Worm (Caenorhabditis elegans) whole organism, L1 larva: ENCODE measurements around the gene R01E6.7.
A peak's percentile ranks its signal among the peaks of the same experiment; 100 is the strongest.

ENCODE experiments used
- Y116A8C.19 ChIP-seq: sonication (generic microtip); optimal IDR thresholded peaks from 2 replicates; lab custom pipeline; 2016; ENCODE audit warnings: missing compliant biosample characterization, missing genetic modification characterization, borderline replicate concordance
- alr-1 ChIP-seq: fragments of 200-800 bp; sonication (Bioruptor generic); optimal IDR thresholded peaks from 2 replicates; lab custom pipeline; 2018; ENCODE audit warnings: borderline replicate concordance, mild to moderate bottlenecking, missing genetic modification characterization, missing compliant biosample characterization
- ceh-63 ChIP-seq: fragments of 200-800 bp; sonication (Bioruptor generic); optimal IDR thresholded peaks from 2 replicates; lab custom pipeline; 2018; ENCODE audit warnings: mild to moderate bottlenecking, missing genetic modification characterization, missing compliant biosample characterization
- ceh-8 ChIP-seq: fragments of 200-800 bp; sonication (Bioruptor generic); optimal IDR thresholded peaks from 2 replicates; lab custom pipeline; 2018; ENCODE audit warnings: mild to moderate bottlenecking, missing genetic modification characterization, moderate library complexity, missing compliant biosample characterization
- ceh-90 ChIP-seq: sonication (generic microtip); optimal IDR thresholded peaks from 2 replicates; lab custom pipeline; 2016; ENCODE audit warnings: missing genetic modification characterization, missing compliant biosample characterization
- ces-1 ChIP-seq: fragments of 150-350 bp; optimal IDR thresholded peaks from 2 replicates; lab custom pipeline; 2014; ENCODE audit warnings: missing biosample characterization, missing genetic modification reagents, missing genetic modification characterization
- dpl-1 ChIP-seq, 3 experiments: fragments of 150-350 bp in 2 of 3; sonication (generic microtip) in 1 of 3; optimal IDR thresholded peaks; 2 replicates each; lab custom pipeline; 2014 to 2017; ENCODE audit warnings: missing biosample characterization in 3 of 3, missing genetic modification characterization in 3 of 3, missing genetic modification reagents in 3 of 3
- efl-1 ChIP-seq, 4 experiments: fragments of 150-350 bp; optimal IDR thresholded peaks in 3 of 4; peaks in 1 of 4; 1 replicate in 1 of 4; 2 replicates in 3 of 4; lab custom pipeline; 2014; ENCODE audit warnings: missing biosample characterization in 2 of 4, missing genetic modification characterization in 2 of 4, missing genetic modification reagents in 2 of 4
- egl-27 ChIP-seq, 2 experiments: fragments of 150-350 bp in 1 of 2; sonication (generic microtip); optimal IDR thresholded peaks; 3 replicates each; lab custom pipeline; 2017 to 2018; ENCODE audit warnings: missing biosample characterization in 2 of 2, missing genetic modification characterization in 2 of 2, missing genetic modification reagents in 2 of 2
- fkh-8 ChIP-seq: sonication (generic microtip); optimal IDR thresholded peaks from 2 replicates; lab custom pipeline; 2016; ENCODE audit warnings: mild to moderate bottlenecking, missing genetic modification characterization, missing compliant biosample characterization
- grh-1 ChIP-seq: fragments of 200-800 bp; sonication (Bioruptor generic); IDR thresholded peaks from 2 replicates; pipeline ENCODE4 v1.3.6; 2022; ENCODE audit warnings: missing genetic modification reagents, missing genetic modification characterization, missing compliant biosample characterization
- irx-1 ChIP-seq: sonication (generic microtip); optimal IDR thresholded peaks from 2 replicates; lab custom pipeline; 2016; ENCODE audit warnings: missing genetic modification characterization, missing compliant biosample characterization
- jun-1 ChIP-seq: fragments of 150-350 bp; optimal IDR thresholded peaks from 2 replicates; lab custom pipeline; 2014; ENCODE audit warnings: missing biosample characterization, missing genetic modification reagents, missing genetic modification characterization
- lin-14 ChIP-seq: fragments of 200-800 bp; sonication (Bioruptor generic); optimal IDR thresholded peaks from 2 replicates; lab custom pipeline; 2018; ENCODE audit warnings: mild to moderate bottlenecking, missing genetic modification characterization, moderate library complexity, missing compliant biosample characterization
- lin-35 ChIP-seq, 2 experiments: fragments of 150-350 bp; optimal IDR thresholded peaks; 2 replicates each; lab custom pipeline; 2014; ENCODE audit warnings: missing biosample characterization in 2 of 2, missing genetic modification characterization in 2 of 2, missing genetic modification reagents in 2 of 2
- lin-39 ChIP-seq: fragments of 150-350 bp; optimal IDR thresholded peaks from 2 replicates; lab custom pipeline; 2014; ENCODE audit warnings: missing biosample characterization, missing genetic modification reagents, missing genetic modification characterization
- lir-3 ChIP-seq: sonication (generic microtip); optimal IDR thresholded peaks from 2 replicates; lab custom pipeline; 2016; ENCODE audit warnings: mild to moderate bottlenecking, missing genetic modification characterization, moderate library complexity, missing compliant biosample characterization; ENCODE audit not compliant: poor library complexity
- mab-9 ChIP-seq: fragments of 200-800 bp; sonication (Bioruptor generic); IDR thresholded peaks from 2 replicates; pipeline ENCODE4 v1.3.6; 2022; ENCODE audit warnings: missing genetic modification reagents, missing genetic modification characterization, missing compliant biosample characterization
- mep-1 ChIP-seq: fragments of 150-350 bp; optimal IDR thresholded peaks from 2 replicates; lab custom pipeline; 2014; ENCODE audit warnings: missing biosample characterization, missing genetic modification characterization
- nhr-12 ChIP-seq: sonication (generic microtip); optimal IDR thresholded peaks from 2 replicates; lab custom pipeline; 2017; ENCODE audit warnings: missing biosample characterization, missing genetic modification characterization
- nhr-19 ChIP-seq: fragments of 200-800 bp; sonication (Bioruptor generic); conservative IDR thresholded peaks from 2 replicates; pipeline ENCODE4 v1.3.6; 2022; ENCODE audit warnings: missing genetic modification characterization, missing compliant biosample characterization
- nhr-237 ChIP-seq: fragments of 150-350 bp; optimal IDR thresholded peaks from 2 replicates; lab custom pipeline; 2014; ENCODE audit warnings: missing biosample characterization, missing genetic modification characterization
- nhr-47 ChIP-seq: sonication (generic microtip); optimal IDR thresholded peaks from 2 replicates; lab custom pipeline; 2016; ENCODE audit warnings: mild to moderate bottlenecking, missing genetic modification characterization, moderate library complexity, missing compliant biosample characterization
- nhr-71 ChIP-seq: sonication (generic microtip); optimal IDR thresholded peaks from 2 replicates; lab custom pipeline; 2016; ENCODE audit warnings: mild to moderate bottlenecking, missing genetic modification characterization, moderate library complexity, missing compliant biosample characterization
- nhr-85 ChIP-seq: sonication (generic microtip); peaks from one replicate; lab custom pipeline; 2016; ENCODE audit warnings: missing genetic modification characterization, inconsistent platforms, missing compliant biosample characterization
- nhr-90 ChIP-seq: sonication (generic microtip); optimal IDR thresholded peaks from 2 replicates; lab custom pipeline; 2016; ENCODE audit warnings: mild to moderate bottlenecking, missing genetic modification characterization, missing compliant biosample characterization; ENCODE audit not compliant: poor library complexity
- pag-3 ChIP-seq: sonication (generic microtip); optimal IDR thresholded peaks from 2 replicates; lab custom pipeline; 2017; ENCODE audit warnings: missing genetic modification characterization, mild to moderate bottlenecking, missing compliant biosample characterization, antibody characterized with exemption, borderline replicate concordance; ENCODE audit not compliant: insufficient read depth
- pqm-1 ChIP-seq: sonication (generic microtip); optimal IDR thresholded peaks from 3 replicates; lab custom pipeline; 2017; ENCODE audit warnings: missing biosample characterization, missing genetic modification characterization
- rnt-1 ChIP-seq: sonication (generic microtip); optimal IDR thresholded peaks from 2 replicates; lab custom pipeline; 2016; ENCODE audit warnings: mild to moderate bottlenecking, missing genetic modification characterization, moderate library complexity, missing compliant biosample characterization
- snpc-4 ChIP-seq: fragments of 150-350 bp; optimal IDR thresholded peaks from 2 replicates; lab custom pipeline; 2014; ENCODE audit warnings: missing biosample characterization, missing genetic modification characterization
- tbx-2 ChIP-seq: sonication (generic microtip); optimal IDR thresholded peaks from 2 replicates; lab custom pipeline; 2016; ENCODE audit warnings: missing genetic modification characterization, missing compliant biosample characterization
- unc-86 ChIP-seq: sonication (generic microtip); optimal IDR thresholded peaks from 2 replicates; lab custom pipeline; 2016; ENCODE audit warnings: missing genetic modification characterization, missing compliant biosample characterization
- unc-98 ChIP-seq: fragments of 200-800 bp; sonication (Bioruptor generic); IDR thresholded peaks from 2 replicates; pipeline ENCODE4 v1.3.6; 2022; ENCODE audit warnings: missing genetic modification characterization, missing compliant biosample characterization
- vab-15 ChIP-seq: sonication (generic microtip); optimal IDR thresholded peaks from 2 replicates; lab custom pipeline; 2017; ENCODE audit warnings: missing genotype, mild to moderate bottlenecking, missing genetic modification characterization, missing compliant biosample characterization
- xbp-1 ChIP-seq: sonication (generic microtip); optimal IDR thresholded peaks from 2 replicates; lab custom pipeline; 2016; ENCODE audit warnings: missing genetic modification characterization, missing compliant biosample characterization
- ztf-11 ChIP-seq, 2 experiments: sonication (generic microtip); optimal IDR thresholded peaks; 2 replicates each; lab custom pipeline; 2016 to 2017; ENCODE audit warnings: missing genetic modification characterization in 2 of 2, missing biosample characterization in 1 of 2, missing compliant biosample characterization in 1 of 2
- ztf-4 ChIP-seq: fragments of 150-350 bp; optimal IDR thresholded peaks from 2 replicates; lab custom pipeline; 2014; ENCODE audit warnings: missing biosample characterization, missing genetic modification characterization

Gene R01E6.7

DNA sequence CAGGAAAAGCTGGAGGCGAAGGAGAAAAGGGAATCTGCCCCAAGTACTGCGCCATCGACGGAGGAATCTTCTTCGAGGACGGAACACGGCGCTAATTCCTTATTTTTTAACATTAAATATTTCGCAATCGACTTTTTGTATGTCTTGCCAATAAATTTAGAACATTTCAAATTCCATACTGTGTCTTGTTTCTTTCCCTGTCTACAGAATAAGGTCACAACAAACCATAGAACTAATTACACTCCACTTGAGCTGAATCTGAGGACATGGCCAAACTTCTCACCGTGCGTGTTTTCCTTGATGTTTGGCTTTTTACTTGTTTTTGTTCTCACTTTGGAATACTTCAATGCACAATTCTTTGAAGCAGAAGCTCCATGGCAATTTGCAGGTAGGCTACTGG, 22.6 kb upstream of the R01E6.7 start, which contains the start of gene F54B11.4:
Gene F54B11.4, plus strand, starts transcription at position 301 of the 400 bp plus-strand sequence.
- TF ChIP-seq xbp-1 (tag; lab: Kevin White, UChicago) = no peak

ce11 chrX:13591953-13592352, 22.2 kb upstream of the R01E6.7 start:
- TF ChIP-seq ceh-8 = peak; percentile 35
- no peak for TF ChIP-seq ceh-90
- TF ChIP-seq, all 84 proteins: peak for 1

ce11 chrX:13591175-13591574, 21.4 kb upstream of the R01E6.7 start, which contains the start of gene col-44:
Gene col-44, plus strand, starts transcription at chrX:13591475.
- TF ChIP-seq snpc-4 (no peak), nhr-12 (tag; lab: Kevin White, UChicago) (no peak), nhr-237 (tag; lab: Kevin White, UChicago) (no peak), unc-86 (tag; lab: Kevin White, UChicago) (no peak), vab-15 (tag; lab: Kevin White, UChicago) (no peak), ces-1 (GFP tag; lab: Kevin White, UChicago) (no peak), unc-98 (GFP tag; lab: Robert Waterston, UW) (no peak), jun-1 (no peak)

- TF ChIP-seq nhr-47 (tag; lab: Kevin White, UChicago) = no peak
- 0 out of 2 replicates have a peak, but pooled peaks have one; percentile 17 for TF ChIP-seq grh-1 (GFP tag; lab: Robert Waterston, UW)
- TF ChIP-seq pqm-1 (tag; lab: Kevin White, UChicago) = no peak
Measured at ce11 chrX:13590688-13591087, 20.9 kb upstream of the R01E6.7 start.

- TF ChIP-seq pag-3 (tag; lab: Kevin White, UChicago) = no peak
- TF ChIP-seq ztf-4 (tag; lab: Kevin White, UChicago) = no peak
- TF ChIP-seq efl-1 (optimal IDR thresholded peaks at IDR 0.05; lab: Kevin White, UChicago) = no peak
- peak in 1 of 2 experiments; percentile 80 for TF ChIP-seq efl-1 (GFP tag; optimal IDR thresholded peaks at IDR 0.05 in 1 of 2; lab: Kevin White, UChicago)
- TF ChIP-seq, all 84 proteins: peak for 1
Measured at ce11 chrX:13589735-13590134, 20.0 kb upstream of the R01E6.7 start, which contains the start of gene col-9. Gene col-9, plus strand, starts transcription at chrX:13590035.

DNA sequence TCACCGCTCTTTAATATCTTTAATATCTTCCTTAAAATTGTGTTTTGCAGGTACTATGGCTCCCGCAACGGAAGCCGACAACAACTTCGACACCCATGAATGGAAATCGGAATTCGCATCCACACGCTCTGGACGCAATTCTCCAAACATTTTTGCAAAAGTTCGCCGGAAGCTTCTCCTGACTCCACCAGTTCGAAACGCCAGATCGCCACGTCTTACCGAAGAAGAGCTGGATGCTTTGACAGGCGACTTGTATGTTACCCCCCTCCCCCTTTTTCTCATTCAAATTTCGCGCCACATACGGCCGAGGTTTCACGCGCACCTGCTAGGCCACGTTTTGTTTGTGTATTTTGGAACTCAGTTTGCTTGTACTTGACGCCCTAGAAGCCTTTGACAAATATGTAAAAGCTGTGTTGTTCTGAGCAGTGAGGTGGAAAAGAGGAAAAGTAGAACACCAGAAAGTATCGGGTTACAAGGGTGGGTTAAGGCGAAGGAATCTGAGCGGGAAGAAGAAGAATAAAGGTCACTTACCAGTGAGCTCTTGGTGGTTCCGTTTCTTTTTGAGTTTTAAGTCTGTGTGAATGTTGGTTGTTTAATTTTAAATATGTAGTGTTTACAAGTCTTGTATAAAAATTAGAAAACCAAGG, 15.1 kb upstream of the R01E6.7 start, which contains the start of gene unc-84:
Gene unc-84, plus strand, starts transcription at position 51 of the 647 bp plus-strand sequence.
- peak; percentile 54 to 78 (median 68) for TF ChIP-seq dpl-1 (GFP tag; optimal IDR thresholded peaks at IDR 0.05; lab: Kevin White, UChicago)
- TF ChIP-seq ceh-90 = peak; percentile 38
- no peak for TF ChIP-seq xbp-1 (tag; lab: Kevin White, UChicago)
- TF ChIP-seq nhr-90 (tag; lab: Kevin White, UChicago) = peak; percentile 30
- no peak for TF ChIP-seq lin-39 (tag; lab: Kevin White, UChicago)
- TF ChIP-seq Y116A8C.19 (tag; lab: Kevin White, UChicago) = no peak
- TF ChIP-seq ztf-11 (tag; optimal IDR thresholded peaks at IDR 0.05; lab: Kevin White, UChicago) = peak in 1 of 2 experiments; percentile 35
- TF ChIP-seq ceh-8 = no peak
- TF ChIP-seq ztf-4 (tag; lab: Kevin White, UChicago) = no peak
- no peak for TF ChIP-seq ceh-63 (GFP tag; lab: Kevin White, UChicago)
- TF ChIP-seq nhr-19 (GFP tag; lab: Robert Waterston, UW) = no peak; the same call in 1 of the 2 replicates
- TF ChIP-seq nhr-47 (tag; lab: Kevin White, UChicago) = peak; percentile 49
- TF ChIP-seq vab-15 (tag; lab: Kevin White, UChicago) = no peak
- TF ChIP-seq lin-14 (GFP tag; lab: Kevin White, UChicago) = peak; percentile 18
- TF ChIP-seq irx-1 (tag; lab: Kevin White, UChicago) = no peak
- TF ChIP-seq mep-1 (tag; lab: Kevin White, UChicago) = no peak
- peak; percentile 8 for TF ChIP-seq fkh-8
- TF ChIP-seq unc-86 (tag; lab: Kevin White, UChicago) = no peak
- TF ChIP-seq mab-9 = no peak
- TF ChIP-seq egl-27 (tag; optimal IDR thresholded peaks at IDR 0.05; lab: Kevin White, UChicago) = no peak
- TF ChIP-seq nhr-71 (tag; lab: Kevin White, UChicago) = peak; percentile 39
- peak; percentile 14 for TF ChIP-seq tbx-2 (tag; lab: Kevin White, UChicago)
- peak; percentile 45 to 77 for TF ChIP-seq lin-35 (GFP tag; optimal IDR thresholded peaks at IDR 0.05; lab: Kevin White, UChicago)
- no peak for TF ChIP-seq alr-1 (tag; lab: Kevin White, UChicago)
- peak; percentile 59 for TF ChIP-seq rnt-1 (tag; lab: Kevin White, UChicago)
- peak; percentile 11 to 74 for TF ChIP-seq efl-1 (optimal IDR thresholded peaks at IDR 0.05; lab: Kevin White, UChicago)
- TF ChIP-seq efl-1 (GFP tag; optimal IDR thresholded peaks at IDR 0.05 in 1 of 2; lab: Kevin White, UChicago) = peak; percentile 79 to 97
- no peak for TF ChIP-seq jun-1
- no peak for TF ChIP-seq lir-3 (tag; lab: Kevin White, UChicago)
- TF ChIP-seq nhr-12 (tag; lab: Kevin White, UChicago) = no peak
- TF ChIP-seq nhr-85 (tag; lab: Kevin White, UChicago) = peak; percentile 58
